Worm (Caenorhabditis elegans): ENCODE measurements around the gene enri-2.

- TF ChIP-seq snpc-4 (tag; optimal IDR thresholded peaks at IDR 0.05) (no peak), ztf-11 (tag; optimal IDR thresholded peaks at IDR 0.05) (no peak)
Observed at ce11 chrX:14516560-14516959, 29.1 kb upstream of the enri-2 start, which contains the start of gene D1025.10.

Data from whole organism, mixed stage, embryonic.